Fruit fly (Drosophila melanogaster) whole organism, embryonic: ENCODE results near the gene Agpat1.
A peak's percentile ranks its signal among the peaks of the same experiment; 100 is the strongest.

Experiments used
- B-H2 ChIP-seq: fragments of 200-800 bp; sonication (Bioruptor generic); optimal IDR thresholded peaks from 2 replicates; lab custom pipeline; 2018; ENCODE audit warnings: missing biosample characterization, mild to moderate bottlenecking, missing genetic modification characterization
- Bteb2 ChIP-seq: fragments of 200-800 bp; sonication (Bioruptor generic); optimal IDR thresholded peaks from 2 replicates; lab custom pipeline; 2016; ENCODE audit warnings: missing biosample characterization, missing genetic modification characterization
- CG10462 ChIP-seq: fragments of 200-800 bp; sonication (Bioruptor generic); optimal IDR thresholded peaks from 2 replicates; lab custom pipeline; 2016; ENCODE audit warnings: missing biosample characterization, missing genetic modification characterization
- CG11696 ChIP-seq: fragments of 200-800 bp; sonication (Bioruptor generic); IDR thresholded peaks from 2 replicates; pipeline ENCODE4 v1.3.6; 2022; ENCODE audit warnings: missing biosample characterization, missing genetic modification characterization
- CG12071 ChIP-seq: fragments of 200-800 bp; sonication (Bioruptor generic); optimal IDR thresholded peaks from 3 replicates; lab custom pipeline; 2018; ENCODE audit warnings: missing biosample characterization, mild to moderate bottlenecking, missing genetic modification characterization
- CG12104 ChIP-seq: fragments of 200-800 bp; sonication (Bioruptor generic); optimal IDR thresholded peaks from 3 replicates; lab custom pipeline; 2016; ENCODE audit warnings: missing biosample characterization, missing genetic modification characterization
- CG12155 ChIP-seq: fragments of 200-800 bp; sonication (Bioruptor generic); optimal IDR thresholded peaks from 3 replicates; lab custom pipeline; 2016; ENCODE audit warnings: missing biosample characterization, missing genetic modification characterization
- CG13424 ChIP-seq: fragments of 200-800 bp; sonication (Bioruptor generic); optimal IDR thresholded peaks from 2 replicates; lab custom pipeline; 2019; ENCODE audit warnings: missing biosample characterization, mild to moderate bottlenecking, missing genetic modification characterization, moderate library complexity
- CG13775 ChIP-seq: fragments of 200-800 bp; sonication (Bioruptor generic); optimal IDR thresholded peaks from 3 replicates; lab custom pipeline; 2017; ENCODE audit warnings: missing biosample characterization, mild to moderate bottlenecking, missing genetic modification characterization
- CG2875 ChIP-seq: fragments of 200-800 bp; sonication (Bioruptor generic); optimal IDR thresholded peaks from 2 replicates; lab custom pipeline; 2017; ENCODE audit warnings: missing biosample characterization, mild to moderate bottlenecking, missing genetic modification characterization, missing genetic modification reagents
- CG33557 ChIP-seq: fragments of 200-800 bp; sonication (Bioruptor generic); optimal IDR thresholded peaks from 2 replicates; lab custom pipeline; 2019; ENCODE audit warnings: missing biosample characterization, mild to moderate bottlenecking, missing genetic modification characterization, moderate library complexity
- CG3847 ChIP-seq: fragments of 200-800 bp; sonication (Bioruptor generic); IDR thresholded peaks from 2 replicates; pipeline ENCODE4 v1.3.6; 2022; ENCODE audit warnings: missing biosample characterization, missing genetic modification characterization
- CG43689 ChIP-seq: fragments of 200-800 bp; sonication (Bioruptor generic); IDR thresholded peaks from 2 replicates; pipeline ENCODE4 v1.3.6; 2022; ENCODE audit warnings: missing biosample characterization, missing genetic modification characterization
- CG4854 ChIP-seq: fragments of 200-800 bp; sonication (Bioruptor generic); optimal IDR thresholded peaks from 2 replicates; lab custom pipeline; 2016; ENCODE audit warnings: missing biosample characterization, missing genetic modification characterization, inconsistent platforms
- CG7357 ChIP-seq: fragments of 200-800 bp; sonication (Bioruptor generic); IDR thresholded peaks from 3 replicates; pipeline ENCODE4 v1.3.6; 2022; ENCODE audit warnings: missing biosample characterization, missing genetic modification characterization
- CG7745 ChIP-seq: fragments of 200-800 bp; sonication (Bioruptor generic); optimal IDR thresholded peaks from 2 replicates; lab custom pipeline; 2018; ENCODE audit warnings: missing biosample characterization, mild to moderate bottlenecking, missing genetic modification characterization, moderate library complexity
- CG7839 ChIP-seq: fragments of 200-800 bp; sonication (Bioruptor generic); optimal IDR thresholded peaks from 3 replicates; lab custom pipeline; 2018; ENCODE audit warnings: missing biosample characterization, mild to moderate bottlenecking, missing genetic modification characterization, moderate library complexity
- CG8944 ChIP-seq: fragments of 200-800 bp; sonication (Bioruptor generic); optimal IDR thresholded peaks from 3 replicates; lab custom pipeline; 2016; ENCODE audit warnings: missing biosample characterization, missing genetic modification characterization
- CG9609 ChIP-seq: fragments of 200-800 bp; sonication (Bioruptor generic); optimal IDR thresholded peaks from 3 replicates; lab custom pipeline; 2016; ENCODE audit warnings: missing biosample characterization, missing genetic modification characterization
- D19A ChIP-seq: fragments of 200-800 bp; optimal IDR thresholded peaks from 3 replicates; lab custom pipeline; 2019; ENCODE audit warnings: missing biosample characterization, mild to moderate bottlenecking, missing genetic modification characterization, moderate library complexity
- Deaf1 ChIP-seq: fragments of 200-800 bp; optimal IDR thresholded peaks from 3 replicates; lab custom pipeline; 2019; ENCODE audit warnings: missing biosample characterization, mild to moderate bottlenecking, missing genetic modification characterization, moderate library complexity
- Dref ChIP-seq: fragments of 200-800 bp; sonication (Bioruptor generic); IDR thresholded peaks from 2 replicates; pipeline ENCODE4 v1.3.6; 2022; ENCODE audit warnings: missing biosample characterization, missing genetic modification characterization
- Fer2 ChIP-seq: fragments of 200-800 bp; sonication (Bioruptor generic); optimal IDR thresholded peaks from 2 replicates; lab custom pipeline; 2018; ENCODE audit warnings: missing biosample characterization, mild to moderate bottlenecking, missing genetic modification characterization, moderate library complexity
- PHDP ChIP-seq: fragments of 200-800 bp; sonication (Bioruptor generic); optimal IDR thresholded peaks from 3 replicates; lab custom pipeline; 2018; ENCODE audit warnings: missing biosample characterization, mild to moderate bottlenecking, missing genetic modification characterization, moderate library complexity
- Ravus ChIP-seq: fragments of 200-800 bp; sonication (Bioruptor generic); IDR thresholded peaks from 2 replicates; pipeline ENCODE4 v1.3.6; 2022; ENCODE audit warnings: missing biosample characterization, missing genetic modification characterization
- Sox100B ChIP-seq: fragments of 200-800 bp; sonication (Bioruptor generic); optimal IDR thresholded peaks from 3 replicates; lab custom pipeline; 2018; ENCODE audit warnings: missing biosample characterization, mild to moderate bottlenecking, missing genetic modification characterization
- Sry-β ChIP-seq: fragments of 200-800 bp; sonication (Bioruptor generic); optimal IDR thresholded peaks from 2 replicates; lab custom pipeline; 2018; ENCODE audit warnings: missing biosample characterization, mild to moderate bottlenecking, missing genetic modification characterization, moderate library complexity
- Vsx1 ChIP-seq: fragments of 200-800 bp; sonication (Bioruptor generic); optimal IDR thresholded peaks from 2 replicates; lab custom pipeline; 2017; ENCODE audit warnings: missing biosample characterization, mild to moderate bottlenecking, missing genetic modification characterization, missing genetic modification reagents
- ac ChIP-seq: fragments of 200-800 bp; sonication (Bioruptor generic); optimal IDR thresholded peaks from 3 replicates; lab custom pipeline; 2017; ENCODE audit warnings: missing biosample characterization, mild to moderate bottlenecking, missing genetic modification characterization
- aop ChIP-seq: fragments of 200-800 bp; sonication (Bioruptor generic); IDR thresholded peaks from 2 replicates; pipeline ENCODE4 v1.3.6; 2022; ENCODE audit warnings: missing biosample characterization, missing genetic modification characterization
- dmrt11E ChIP-seq: fragments of 200-800 bp; sonication (Bioruptor generic); optimal IDR thresholded peaks from 3 replicates; lab custom pipeline; 2018; ENCODE audit warnings: missing biosample characterization, mild to moderate bottlenecking, missing genetic modification characterization, moderate library complexity
- fd3F ChIP-seq: fragments of 200-800 bp; sonication (Bioruptor generic); optimal IDR thresholded peaks from 2 replicates; lab custom pipeline; 2018; ENCODE audit warnings: missing biosample characterization, mild to moderate bottlenecking, missing genetic modification characterization, moderate library complexity
- gem ChIP-seq: fragments of 200-800 bp; sonication (Bioruptor generic); optimal IDR thresholded peaks from 2 replicates; lab custom pipeline; 2019; ENCODE audit warnings: missing biosample characterization, mild to moderate bottlenecking, missing genetic modification characterization, moderate library complexity
- gt ChIP-seq: fragments of 200-800 bp; sonication (Bioruptor generic); IDR thresholded peaks from 2 replicates; pipeline ENCODE4 v1.3.6; 2022; ENCODE audit warnings: missing biosample characterization, missing genetic modification characterization
- jumu ChIP-seq: fragments of 200-800 bp; sonication (Bioruptor generic); optimal IDR thresholded peaks from 3 replicates; lab custom pipeline; 2016; ENCODE audit warnings: missing biosample characterization, missing genetic modification characterization
- kay ChIP-seq: fragments of 200-800 bp; sonication (Bioruptor generic); optimal IDR thresholded peaks from 2 replicates; lab custom pipeline; 2016; ENCODE audit warnings: missing biosample characterization, missing genetic modification characterization
- lmd ChIP-seq: fragments of 200-800 bp; sonication (Bioruptor generic); IDR thresholded peaks from 2 replicates; pipeline ENCODE4 v1.3.6; 2022; ENCODE audit warnings: missing biosample characterization, missing genetic modification characterization
- maf-S ChIP-seq: fragments of 200-800 bp; sonication (Bioruptor generic); optimal IDR thresholded peaks from 2 replicates; lab custom pipeline; 2016; ENCODE audit warnings: missing biosample characterization, missing genetic modification characterization
- nerfin-2 ChIP-seq: fragments of 200-800 bp; sonication (Bioruptor generic); IDR thresholded peaks from 2 replicates; pipeline ENCODE4 v1.3.6; 2022; ENCODE audit warnings: missing biosample characterization, missing genetic modification characterization; ENCODE audit not compliant: partially characterized antibody
- oc ChIP-seq: fragments of 200-800 bp; sonication (Bioruptor generic); optimal IDR thresholded peaks from 2 replicates; lab custom pipeline; 2018; ENCODE audit warnings: missing biosample characterization, mild to moderate bottlenecking, missing genetic modification characterization, moderate library complexity
- otp ChIP-seq: fragments of 200-800 bp; sonication (Bioruptor generic); IDR thresholded peaks from 3 replicates; pipeline ENCODE4, ENCODE4 v1.3.6; 2022; ENCODE audit warnings: missing biosample characterization, missing genetic modification characterization
- pan ChIP-seq, 4 experiments: fragments of >200 bp in 3 of 4; fragments of 200-800 bp in 1 of 4; sonication (Bioruptor generic) in 1 of 4; optimal IDR thresholded peaks in 3 of 4; IDR thresholded peaks in 1 of 4; 2 replicates each; pipeline versions ENCODE4 v1.3.6 to Lab custom; 2017 to 2022; ENCODE audit warnings: missing biosample characterization in 2 of 4, missing genetic modification characterization in 2 of 4, mixed read lengths in 1 of 4
- repo ChIP-seq: fragments of 200-800 bp; sonication (Bioruptor generic); optimal IDR thresholded peaks from 2 replicates; lab custom pipeline; 2016; ENCODE audit warnings: missing biosample characterization, missing genetic modification characterization
- schlank ChIP-seq: fragments of 200-800 bp; sonication (Bioruptor generic); optimal IDR thresholded peaks from 2 replicates; lab custom pipeline; 2018; ENCODE audit warnings: missing biosample characterization, mild to moderate bottlenecking, missing genetic modification characterization
- ssp ChIP-seq: fragments of 200-800 bp; sonication (Bioruptor generic); IDR thresholded peaks from 2 replicates; pipeline ENCODE4 v1.3.6; 2022; ENCODE audit warnings: missing biosample characterization, missing genetic modification characterization
- tap ChIP-seq: fragments of 200-800 bp; optimal IDR thresholded peaks from 3 replicates; lab custom pipeline; 2019; ENCODE audit warnings: missing biosample characterization, mild to moderate bottlenecking, missing genetic modification characterization, moderate library complexity
- tin ChIP-seq: fragments of 200-800 bp; sonication (Bioruptor generic); optimal IDR thresholded peaks from 3 replicates; lab custom pipeline; 2016; ENCODE audit warnings: missing biosample characterization, missing genetic modification characterization
- trh ChIP-seq: fragments of 200-800 bp; sonication (Bioruptor generic); optimal IDR thresholded peaks from 2 replicates; lab custom pipeline; 2016; ENCODE audit warnings: missing biosample characterization, missing genetic modification characterization
- usp ChIP-seq: fragments of >200 bp; optimal IDR thresholded peaks from 2 replicates; lab custom pipeline; 2017; ENCODE audit warnings: missing biosample characterization, missing genetic modification characterization
- zfh2 ChIP-seq: fragments of 200-800 bp; sonication (Bioruptor generic); optimal IDR thresholded peaks from 2 replicates; lab custom pipeline; 2016; ENCODE audit warnings: missing biosample characterization, missing genetic modification characterization

Gene Agpat1

DNA sequence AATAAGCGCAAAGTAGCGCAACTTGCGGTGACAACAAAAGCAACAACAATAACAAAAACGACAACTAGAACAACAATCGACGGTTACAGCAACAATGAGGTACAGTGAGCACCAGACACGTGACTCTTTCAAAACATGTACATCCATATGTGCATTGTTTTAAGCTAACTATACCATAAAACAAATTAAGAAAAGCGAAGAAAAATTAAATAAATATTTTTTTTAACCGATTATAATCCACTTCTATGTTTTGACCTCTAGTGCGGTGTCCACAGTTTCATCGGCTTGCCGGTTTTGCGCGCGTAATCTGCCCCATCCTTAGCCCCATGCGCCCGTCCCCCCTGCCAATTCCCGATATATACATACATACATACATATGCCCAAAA, 10.7 kb upstream of the Agpat1 start (continued):
- TF ChIP-seq Deaf1 (tag; lab: Kevin White, UChicago) (peak; percentile 63), tin (GFP tag; lab: Kevin White, UChicago) (peak; percentile 87), gt (GFP tag; lab: Robert Waterston, UW) (peak; percentile 60; the same call in 1 of the 2 replicates), D19A (tag; lab: Kevin White, UChicago) (peak; percentile 75), zfh2 (GFP tag; lab: Kevin White, UChicago) (peak; percentile 95), CG8944 (GFP tag; lab: Kevin White, UChicago) (peak; percentile 82), CG12104 (peak; percentile 78), pan (optimal IDR thresholded peaks at IDR 0.05; lab: Kevin White, UChicago) (no peak), pan (GFP tag; optimal IDR thresholded peaks at IDR 0.05 in 1 of 2, IDR thresholded peaks at IDR 0.05 in 1 of 2) (peak in 1 of 2 experiments; percentile 97), CG12071 (GFP tag; lab: Kevin White, UChicago) (peak; percentile 74), B-H2 (no peak), CG33557 (GFP tag; lab: Kevin White, UChicago) (peak; percentile 15), CG11696 (GFP tag; lab: Robert Waterston, UW) (peak; percentile 78), CG4854 (GFP tag; lab: Kevin White, UChicago) (peak; percentile 75), CG2875 (GFP tag; lab: Kevin White, UChicago) (peak; percentile 78), otp (GFP tag; lab: Robert Waterston, UW) (peak; percentile 83), CG13775 (peak; percentile 91), Ravus (GFP tag; lab: Robert Waterston, UW) (peak; percentile 89), dmrt11E (tag; lab: Kevin White, UChicago) (peak; percentile 71), CG3847 (GFP tag; lab: Robert Waterston, UW) (peak; percentile 96), Sry-β (no peak), CG12155 (GFP tag; lab: Kevin White, UChicago) (peak; percentile 94), CG13424 (peak; percentile 88), CG7839 (tag; lab: Kevin White, UChicago) (peak; percentile 95), lmd (GFP tag; lab: Robert Waterston, UW) (peak; percentile 97)

DNA sequence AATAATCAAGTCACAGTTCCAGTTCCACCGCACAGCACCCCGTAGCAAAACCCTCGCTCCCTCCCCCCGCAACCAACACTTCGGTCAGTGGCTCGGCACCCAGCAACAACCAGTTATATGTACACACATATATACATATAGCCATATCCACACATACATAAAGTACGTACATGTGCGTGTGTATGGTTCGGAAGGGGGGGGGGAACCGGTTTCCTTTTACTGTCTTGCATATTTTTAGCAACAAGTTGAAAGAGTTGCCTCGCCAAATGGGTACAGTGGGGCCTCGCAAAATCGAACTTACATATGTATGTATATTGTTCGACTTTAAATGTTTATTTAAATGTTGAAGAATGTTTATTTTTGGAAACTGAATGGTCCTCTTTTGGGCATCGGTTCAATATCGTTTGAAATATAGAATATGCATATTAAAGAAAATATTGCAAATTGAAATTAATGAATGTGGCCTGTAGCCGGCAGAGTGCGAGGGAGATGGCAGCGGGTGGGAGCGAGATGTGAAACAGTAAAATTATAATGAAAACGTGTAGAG, 10.0 kb upstream of the Agpat1 start:
- TF ChIP-seq tap (tag; lab: Kevin White, UChicago) (peak; percentile 52), ac (GFP tag; lab: Kevin White, UChicago) (no peak), trh (no peak), CG10462 (no peak), gem (tag; lab: Kevin White, UChicago) (peak; percentile 80), CG9609 (GFP tag; lab: Kevin White, UChicago) (peak; percentile 2), jumu (GFP tag; lab: Kevin White, UChicago) (peak; percentile 49), maf-S (no peak), dmrt11E (tag; lab: Kevin White, UChicago) (peak; percentile 9), Bteb2 (GFP tag; lab: Kevin White, UChicago) (peak; percentile 59), Fer2 (tag; lab: Kevin White, UChicago) (peak; percentile 65), repo (GFP tag; lab: Kevin White, UChicago) (peak; percentile 35), Sox100B (peak; percentile 58), schlank (tag; lab: Kevin White, UChicago) (no peak), Vsx1 (GFP tag; lab: Kevin White, UChicago) (no peak), PHDP (tag; lab: Kevin White, UChicago) (peak; percentile 78), kay (GFP tag; lab: Kevin White, UChicago) (no peak), usp (no peak), CG7357 (peak; percentile 74; the same call in 2 of the 3 replicates), nerfin-2 (GFP tag; lab: Robert Waterston, UW) (no peak), oc (tag; lab: Kevin White, UChicago) (no peak), aop (GFP tag; lab: Robert Waterston, UW) (no peak), ssp (GFP tag; lab: Robert Waterston, UW) (peak; percentile 61), Dref (GFP tag; lab: Robert Waterston, UW) (no peak), CG7745 (tag; lab: Kevin White, UChicago) (no peak), CG43689 (no peak), CG4854 (GFP tag; lab: Kevin White, UChicago) (peak; percentile 32), fd3F (GFP tag; lab: Kevin White, UChicago) (peak; percentile 59)
